Worm (Caenorhabditis elegans): Measurements from ENCODE around the gene lmd-4.
"Not testable (repeated sequence)": the region's sequence is repeated elsewhere in the genome, so short reads cannot be mapped to it uniquely, and the experiment has no call there.

Gene lmd-4

ce11 chrV:7321915-7322314 is 1.1 kb upstream of the lmd-4 start, which contains the start of gene F10G2.10:
Gene F10G2.10 (plus strand): TSS chrV:7322215.
- TF ChIP-seq scrt-1 (GFP tag; IDR thresholded peaks at IDR 0.05): no peak
- TF ChIP-seq tra-4 (tag; optimal IDR thresholded peaks at IDR 0.05): no peak
- no peak for TF ChIP-seq pes-1 (GFP tag; IDR thresholded peaks at IDR 0.05)
- no peak for TF ChIP-seq B0310.2 (tag; optimal IDR thresholded peaks at IDR 0.05)
- no peak for TF ChIP-seq hmg-4 (GFP tag; optimal IDR thresholded peaks at IDR 0.05)
- no peak for TF ChIP-seq ceh-13 (GFP tag; optimal IDR thresholded peaks at IDR 0.05)
- TF ChIP-seq aly-1 (tag; optimal IDR thresholded peaks at IDR 0.05): no peak
- TF ChIP-seq ets-7 (tag; optimal IDR thresholded peaks at IDR 0.05): no peak
- TF ChIP-seq hnd-1 (tag; optimal IDR thresholded peaks at IDR 0.05): no peak
- no peak for TF ChIP-seq tbx-11 (GFP tag; IDR thresholded peaks at IDR 0.05)
- no peak for TF ChIP-seq hmbx-1 (tag; optimal IDR thresholded peaks at IDR 0.05)
- no peak for TF ChIP-seq flt-1 (GFP tag; IDR thresholded peaks at IDR 0.05)
- TF ChIP-seq F13C5.2 (tag; optimal IDR thresholded peaks at IDR 0.05): no peak
- no peak for TF ChIP-seq tbx-37 (GFP tag; conservative IDR thresholded peaks at IDR 0.05)
- no peak for TF ChIP-seq sea-1 (GFP tag; conservative IDR thresholded peaks at IDR 0.05)
- TF ChIP-seq ama-1 (optimal IDR thresholded peaks at IDR 0.05): no peak

DNA sequence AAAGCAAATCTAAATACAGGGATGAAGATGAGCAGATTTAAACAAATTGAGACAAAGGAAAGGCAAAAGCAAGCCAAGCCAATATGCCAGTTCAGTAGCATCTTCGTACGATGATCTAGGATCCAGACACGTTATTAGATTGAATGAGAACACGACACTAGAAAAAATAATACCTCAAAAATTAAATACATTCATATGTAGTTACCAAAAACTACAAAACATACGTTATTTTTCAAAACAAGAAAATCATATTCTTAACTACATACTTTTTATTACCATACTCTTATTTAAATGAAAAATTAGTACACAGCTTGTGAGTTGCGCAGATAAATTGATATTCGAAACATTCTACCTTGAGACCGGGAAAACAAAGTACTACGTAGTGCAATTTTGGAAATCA is 7.6 kb downstream of the lmd-4 start, which contains the start of gene srx-6:
Gene srx-6, minus strand, starts transcription at position 101 of the 400 bp plus-strand sequence.
- TF ChIP-seq F13C5.2 (tag; optimal IDR thresholded peaks at IDR 0.05) (no peak), ceh-13 (GFP tag; optimal IDR thresholded peaks at IDR 0.05) (no peak)

DNA sequence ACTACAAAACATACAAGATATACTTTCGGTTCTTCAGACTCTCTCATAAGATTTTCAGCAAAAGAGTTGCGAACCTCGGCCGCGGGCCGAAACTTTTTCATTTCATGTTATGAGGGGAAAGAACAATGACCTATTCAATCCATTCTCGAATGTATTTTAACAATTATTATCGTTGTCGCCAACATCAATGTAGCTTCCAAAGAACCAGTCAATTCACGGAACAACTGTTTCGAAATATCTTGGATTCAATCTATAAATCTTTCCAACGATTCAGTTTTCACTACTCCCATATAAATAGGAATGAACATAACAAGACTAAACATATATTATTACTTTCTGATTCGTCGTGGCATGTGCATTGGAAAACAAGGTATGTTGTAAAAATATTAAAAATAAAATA is 13.7 kb downstream of the lmd-4 start, which contains the start of gene F07G11.1:
Gene F07G11.1, plus strand, starts transcription at position 301 of the 400 bp plus-strand sequence.
- no peak for TF ChIP-seq tbx-11 (GFP tag; IDR thresholded peaks at IDR 0.05)
- no peak for TF ChIP-seq ets-7 (tag; optimal IDR thresholded peaks at IDR 0.05)
- TF ChIP-seq hnd-1 (tag; optimal IDR thresholded peaks at IDR 0.05): no peak
- TF ChIP-seq tra-4 (tag; optimal IDR thresholded peaks at IDR 0.05): no peak
- TF ChIP-seq tbx-37 (GFP tag; conservative IDR thresholded peaks at IDR 0.05): no peak
- no peak for TF ChIP-seq ama-1 (optimal IDR thresholded peaks at IDR 0.05)
- TF ChIP-seq aly-1 (tag; optimal IDR thresholded peaks at IDR 0.05): no peak
- no peak for TF ChIP-seq F13C5.2 (tag; optimal IDR thresholded peaks at IDR 0.05)
- TF ChIP-seq scrt-1 (GFP tag; IDR thresholded peaks at IDR 0.05): no peak
- no peak for TF ChIP-seq flt-1 (GFP tag; IDR thresholded peaks at IDR 0.05)
- no peak for TF ChIP-seq sea-1 (GFP tag; conservative IDR thresholded peaks at IDR 0.05)

- TF ChIP-seq ama-1 (optimal IDR thresholded peaks at IDR 0.05); tbx-37 (GFP tag; conservative IDR thresholded peaks at IDR 0.05); sea-1 (GFP tag; conservative IDR thresholded peaks at IDR 0.05): not testable (repeated sequence)
These were observed 16.3 kb downstream of the lmd-4 start, which contains the start of gene F07G11.2 for ce11 chrV:7304506-7304905. Gene F07G11.2 (plus strand): TSS chrV:7304806.

ce11 chrV:7298463-7298862 is 22.3 kb downstream of the lmd-4 start, which contains the start of gene F07G11.3:
Gene F07G11.3 (plus strand): TSS chrV:7298763.
- TF ChIP-seq ceh-13 (GFP tag; optimal IDR thresholded peaks at IDR 0.05) (no peak), F13C5.2 (tag; optimal IDR thresholded peaks at IDR 0.05) (no peak), sea-1 (GFP tag; conservative IDR thresholded peaks at IDR 0.05) (no peak), ets-7 (tag; optimal IDR thresholded peaks at IDR 0.05) (no peak), tbx-11 (GFP tag; IDR thresholded peaks at IDR 0.05) (no peak)

DNA sequence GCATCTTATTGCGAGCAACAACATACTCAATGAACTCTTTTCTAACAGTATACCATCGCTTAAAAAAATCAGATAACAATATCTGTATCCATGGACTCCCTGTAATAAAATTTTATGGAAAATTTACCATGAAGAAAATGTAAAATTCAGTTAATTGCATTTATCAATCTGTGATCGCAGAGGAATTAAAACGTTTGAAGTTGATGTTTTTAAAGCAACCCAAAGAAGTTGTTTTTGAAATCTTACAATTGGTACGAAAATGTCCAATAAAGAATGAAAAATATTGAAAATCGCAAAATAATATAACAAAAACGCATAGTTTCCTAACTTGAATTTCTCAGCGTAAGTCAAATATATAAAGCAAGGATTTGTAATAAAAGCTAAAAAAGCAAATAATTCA is 23.5 kb downstream of the lmd-4 start, which contains the start of gene srj-32:
Gene srj-32, minus strand, starts transcription at position 101 of the 400 bp plus-strand sequence.
- TF ChIP-seq F13C5.2 (tag; optimal IDR thresholded peaks at IDR 0.05): no peak
- no peak for TF ChIP-seq B0310.2 (tag; optimal IDR thresholded peaks at IDR 0.05)
- TF ChIP-seq pes-1 (GFP tag; IDR thresholded peaks at IDR 0.05): no peak
- no peak for TF ChIP-seq sea-1 (GFP tag; conservative IDR thresholded peaks at IDR 0.05)
- TF ChIP-seq scrt-1 (GFP tag; IDR thresholded peaks at IDR 0.05): no peak
- no peak for TF ChIP-seq tbx-11 (GFP tag; IDR thresholded peaks at IDR 0.05)
- no peak for TF ChIP-seq tra-4 (tag; optimal IDR thresholded peaks at IDR 0.05)
- TF ChIP-seq hmbx-1 (tag; optimal IDR thresholded peaks at IDR 0.05): no peak
- TF ChIP-seq ceh-36 (tag; optimal IDR thresholded peaks at IDR 0.05): no peak
- no peak for TF ChIP-seq flt-1 (GFP tag; IDR thresholded peaks at IDR 0.05)
- TF ChIP-seq tbx-37 (GFP tag; conservative IDR thresholded peaks at IDR 0.05): no peak
- TF ChIP-seq hmg-4 (GFP tag; optimal IDR thresholded peaks at IDR 0.05): no peak
- no peak for TF ChIP-seq ceh-13 (GFP tag; optimal IDR thresholded peaks at IDR 0.05)
- TF ChIP-seq ets-7 (tag; optimal IDR thresholded peaks at IDR 0.05): no peak
- no peak for TF ChIP-seq ama-1 (optimal IDR thresholded peaks at IDR 0.05)
- no peak for TF ChIP-seq hnd-1 (tag; optimal IDR thresholded peaks at IDR 0.05)
- no peak for TF ChIP-seq aly-1 (tag; optimal IDR thresholded peaks at IDR 0.05)

DNA sequence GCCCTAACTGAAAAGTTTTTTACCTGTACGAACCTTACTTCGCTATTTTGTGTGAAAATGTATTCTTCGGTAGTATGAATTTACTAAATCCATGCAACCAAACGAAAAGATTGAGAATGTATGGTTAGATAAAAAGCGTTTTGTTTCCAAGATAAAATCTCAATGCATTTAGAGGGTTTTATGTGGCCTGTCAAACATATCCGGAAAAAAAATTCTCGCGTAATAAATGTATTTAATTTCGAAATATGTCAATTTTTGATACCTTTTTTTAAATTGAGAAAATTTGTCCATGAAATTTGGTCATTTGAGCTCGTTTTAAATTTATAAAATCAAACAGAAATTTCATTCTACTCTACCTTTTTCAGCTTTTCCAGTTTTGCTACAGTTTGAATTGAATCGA is 25.5 kb downstream of the lmd-4 start, which contains the start of gene F07G11.4:
Gene F07G11.4, minus strand, starts transcription at position 101 of the 400 bp plus-strand sequence.
- TF ChIP-seq ceh-13 (GFP tag; optimal IDR thresholded peaks at IDR 0.05) (no peak), aly-1 (tag; optimal IDR thresholded peaks at IDR 0.05) (no peak), F13C5.2 (tag; optimal IDR thresholded peaks at IDR 0.05) (no peak), hmg-4 (GFP tag; optimal IDR thresholded peaks at IDR 0.05) (no peak)

DNA sequence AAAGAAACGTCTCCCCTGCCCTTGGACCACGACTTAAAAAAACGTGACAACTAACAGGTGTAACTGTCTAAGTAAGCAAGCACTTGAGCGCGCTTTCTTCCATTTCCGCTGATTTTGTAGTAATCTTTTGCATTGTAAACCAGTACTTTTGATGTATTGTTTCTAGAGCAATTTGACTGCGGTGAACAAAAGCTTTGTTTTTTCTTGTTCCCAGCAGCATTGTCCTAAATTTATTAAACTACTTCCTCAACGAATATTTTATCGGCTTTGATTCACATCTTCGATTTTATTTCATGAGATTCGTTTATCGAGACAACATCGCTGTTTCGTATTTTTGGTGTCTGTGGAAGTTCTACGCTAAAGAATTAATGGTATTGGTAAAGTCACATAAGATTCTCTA is 32.1 kb downstream of the lmd-4 start, which contains the start of gene C13A2.1:
Gene C13A2.1, plus strand, starts transcription at position 301 of the 400 bp plus-strand sequence.
- TF ChIP-seq tbx-37 (GFP tag; conservative IDR thresholded peaks at IDR 0.05) (no peak), sea-1 (GFP tag; conservative IDR thresholded peaks at IDR 0.05) (no peak), ceh-13 (GFP tag; optimal IDR thresholded peaks at IDR 0.05) (no peak), scrt-1 (GFP tag; IDR thresholded peaks at IDR 0.05) (no peak), pes-1 (GFP tag; IDR thresholded peaks at IDR 0.05) (no peak), B0310.2 (tag; optimal IDR thresholded peaks at IDR 0.05) (no peak), ama-1 (optimal IDR thresholded peaks at IDR 0.05) (no peak), hmg-4 (GFP tag; optimal IDR thresholded peaks at IDR 0.05) (no peak), tbx-11 (GFP tag; IDR thresholded peaks at IDR 0.05) (no peak), F13C5.2 (tag; optimal IDR thresholded peaks at IDR 0.05) (no peak), tra-4 (tag; optimal IDR thresholded peaks at IDR 0.05) (no peak), ceh-36 (tag; optimal IDR thresholded peaks at IDR 0.05) (no peak), ets-7 (tag; optimal IDR thresholded peaks at IDR 0.05) (no peak), flt-1 (GFP tag; IDR thresholded peaks at IDR 0.05) (no peak), hmbx-1 (tag; optimal IDR thresholded peaks at IDR 0.05) (no peak), hnd-1 (tag; optimal IDR thresholded peaks at IDR 0.05) (no peak), aly-1 (tag; optimal IDR thresholded peaks at IDR 0.05) (no peak)
